Worm (Caenorhabditis elegans): ENCODE measurements around the gene ZK402.2.

Gene ZK402.2

DNA sequence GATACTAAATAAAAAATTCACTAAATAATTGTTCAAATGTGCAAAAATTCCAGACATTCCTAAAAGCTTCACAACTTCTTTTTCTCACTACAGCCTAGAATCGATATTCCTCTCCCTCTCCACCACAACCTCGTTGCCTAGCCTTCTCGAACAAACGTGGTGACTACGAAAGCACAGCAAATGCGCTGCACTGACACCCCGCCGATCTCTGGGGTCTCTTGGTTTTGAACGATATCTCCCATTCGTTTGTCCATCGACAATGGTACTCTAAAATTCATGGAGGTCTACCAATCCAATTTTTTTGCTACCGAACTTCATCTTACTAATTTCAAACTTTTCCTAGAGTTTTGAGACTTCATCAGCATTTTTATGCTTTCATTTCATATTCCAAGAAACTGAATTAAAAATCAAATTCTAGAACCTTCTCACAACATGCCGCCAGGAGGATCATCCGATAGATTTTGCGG lies 46.8 kb downstream of the ZK402.2 start, which contains the start of gene W05H7.1 (continued):
- TF ChIP-seq hlh-17 (GFP tag; optimal IDR thresholded peaks at IDR 0.05; ENCODE audit: borderline replicate concordance) (no peak), fos-1 (tag; optimal IDR thresholded peaks at IDR 0.05) (no peak), efl-1 (optimal IDR thresholded peaks at IDR 0.05) (peak in 1 of 2 experiments; percentile 43), efl-1 (GFP tag; optimal IDR thresholded peaks at IDR 0.05 in 1 of 2) (no peak), vab-15 (tag; optimal IDR thresholded peaks at IDR 0.05) (no peak), elt-3 (tag; optimal IDR thresholded peaks at IDR 0.05) (no peak), nhr-90 (tag; optimal IDR thresholded peaks at IDR 0.05; ENCODE audit: poor library complexity) (no peak), nhr-47 (tag; optimal IDR thresholded peaks at IDR 0.05) (peak; percentile 32), dpl-1 (GFP tag; optimal IDR thresholded peaks at IDR 0.05) (peak in 2 of 3 experiments; percentile 12 to 13), unc-62 (GFP tag; optimal IDR thresholded peaks at IDR 0.05) (no peak), egl-13 (tag; optimal IDR thresholded peaks at IDR 0.05) (no peak), unc-130 (tag; optimal IDR thresholded peaks at IDR 0.05) (no peak), dsc-1 (tag; optimal IDR thresholded peaks at IDR 0.05) (no peak), nhr-85 (tag) (no peak), ama-1 (optimal IDR thresholded peaks at IDR 0.05) (no peak), irx-1 (tag; optimal IDR thresholded peaks at IDR 0.05) (peak; percentile 2), lir-3 (tag; optimal IDR thresholded peaks at IDR 0.05; ENCODE audit: poor library complexity) (no peak), unc-98 (GFP tag; IDR thresholded peaks at IDR 0.05) (no peak), ztf-11 (tag; optimal IDR thresholded peaks at IDR 0.05) (no peak), lsy-2 (tag; optimal IDR thresholded peaks at IDR 0.05) (peak in 1 of 2 experiments; percentile 59), aly-2 (tag; optimal IDR thresholded peaks at IDR 0.05) (no peak), nhr-11 (tag; optimal IDR thresholded peaks at IDR 0.05) (no peak), nhr-20 (tag; optimal IDR thresholded peaks at IDR 0.05) (peak; percentile 48), pax-3 (tag; optimal IDR thresholded peaks at IDR 0.05) (no peak), mep-1 (tag; optimal IDR thresholded peaks at IDR 0.05) (peak; percentile 53), ceh-82 (tag; optimal IDR thresholded peaks at IDR 0.05) (peak in 2 of 3 experiments; percentile 19 to 22), nhr-77 (tag; optimal IDR thresholded peaks at IDR 0.05) (no peak), lin-35 (GFP tag; optimal IDR thresholded peaks at IDR 0.05) (peak; percentile 16 to 50), Y116A8C.19 (tag; optimal IDR thresholded peaks at IDR 0.05; ENCODE audit: borderline replicate concordance) (no peak), zag-1 (tag; optimal IDR thresholded peaks at IDR 0.05) (no peak), grh-1 (GFP tag; IDR thresholded peaks at IDR 0.05) (no peak), mab-9 (GFP tag; IDR thresholded peaks at IDR 0.05) (no peak), snpc-4 (tag; optimal IDR thresholded peaks at IDR 0.05) (no peak), ces-1 (GFP tag; optimal IDR thresholded peaks at IDR 0.05) (no peak), F16B12.6 (tag; optimal IDR thresholded peaks at IDR 0.05) (no peak), zip-4 (GFP tag; optimal IDR thresholded peaks at IDR 0.05) (no peak), lin-14 (GFP tag; optimal IDR thresholded peaks at IDR 0.05) (peak; percentile 49), jun-1 (tag; optimal IDR thresholded peaks at IDR 0.05) (no peak), tbx-2 (tag; optimal IDR thresholded peaks at IDR 0.05) (no peak), rnt-1 (tag; optimal IDR thresholded peaks at IDR 0.05) (peak; percentile 31), C04F5.9 (tag; optimal IDR thresholded peaks at IDR 0.05) (no peak), hlh-4 (tag; optimal IDR thresholded peaks at IDR 0.05) (no peak), sptf-1 (tag; optimal IDR thresholded peaks at IDR 0.05) (no peak), lin-13 (GFP tag; optimal IDR thresholded peaks at IDR 0.05) (no peak), C16A3.4 (tag; optimal IDR thresholded peaks at IDR 0.05) (peak; percentile 67), alr-1 (tag; optimal IDR thresholded peaks at IDR 0.05; ENCODE audit: borderline replicate concordance) (no peak), unc-30 (tag; optimal IDR thresholded peaks at IDR 0.05) (no peak), fkh-4 (tag; optimal IDR thresholded peaks at IDR 0.05; ENCODE audit: borderline replicate concordance) (no peak), ceh-88 (GFP tag; IDR thresholded peaks at IDR 0.05) (no peak), elt-2 (tag; optimal IDR thresholded peaks at IDR 0.05) (no peak), isw-1 (GFP tag; IDR thresholded peaks at IDR 0.05) (no peak), aha-1 (tag; optimal IDR thresholded peaks at IDR 0.05) (no peak), tlp-1 (tag; optimal IDR thresholded peaks at IDR 0.05) (no peak), nhr-84 (tag; optimal IDR thresholded peaks at IDR 0.05) (no peak)

Measured in whole organism, L1 larva.